Fruit fly (Drosophila melanogaster) whole organism, embryonic: ENCODE measurements around the gene DEF8.

Source experiments
- Blimp-1 ChIP-seq: fragments of 200-800 bp; sonication (Bioruptor generic); optimal IDR thresholded peaks from 3 replicates; lab custom pipeline; 2018; ENCODE audit warnings: missing biosample characterization, missing genetic modification characterization, mild to moderate bottlenecking, moderate library complexity, missing genetic modification reagents
- BtbVII ChIP-seq: fragments of 200-800 bp; sonication (Bioruptor generic); optimal IDR thresholded peaks from 3 replicates; lab custom pipeline; 2017; ENCODE audit warnings: missing biosample characterization, mild to moderate bottlenecking, missing genetic modification characterization
- CG10654 ChIP-seq: fragments of 200-800 bp; sonication (Bioruptor generic); optimal IDR thresholded peaks from 2 replicates; lab custom pipeline; 2016; ENCODE audit warnings: missing biosample characterization, missing genetic modification characterization
- CG12744 ChIP-seq: fragments of 200-800 bp; sonication (Bioruptor generic); optimal IDR thresholded peaks from 2 replicates; lab custom pipeline; 2016; ENCODE audit warnings: missing biosample characterization, missing genetic modification characterization
- CG12769 ChIP-seq: fragments of 200-800 bp; sonication (Bioruptor generic); optimal IDR thresholded peaks from 2 replicates; lab custom pipeline; 2019; ENCODE audit warnings: missing biosample characterization, mild to moderate bottlenecking, missing genetic modification characterization, moderate library complexity
- CG14441 ChIP-seq: fragments of 200-800 bp; sonication (Bioruptor generic); IDR thresholded peaks from 2 replicates; pipeline ENCODE4 v1.3.6; 2022; ENCODE audit warnings: missing biosample characterization, missing genetic modification characterization
- CG1602 ChIP-seq: fragments of 200-800 bp; sonication (Bioruptor generic); optimal IDR thresholded peaks from 3 replicates; lab custom pipeline; 2016; ENCODE audit warnings: missing biosample characterization, missing genetic modification characterization
- CG16779 ChIP-seq: fragments of 200-800 bp; sonication (Bioruptor generic); IDR thresholded peaks from 2 replicates; pipeline ENCODE4 v1.3.6; 2022; ENCODE audit warnings: missing biosample characterization, missing genetic modification characterization
- CG16863 ChIP-seq: fragments of 200-800 bp; sonication (Bioruptor generic); optimal IDR thresholded peaks from 3 replicates; lab custom pipeline; 2016; ENCODE audit warnings: missing biosample characterization, missing genetic modification characterization
- CG17359 ChIP-seq: fragments of 200-800 bp; sonication (Bioruptor generic); optimal IDR thresholded peaks from 3 replicates; lab custom pipeline; 2018; ENCODE audit warnings: missing biosample characterization, mild to moderate bottlenecking, missing genetic modification characterization, moderate library complexity
- CG18476 ChIP-seq: fragments of 200-800 bp; sonication (Bioruptor generic); optimal IDR thresholded peaks from 2 replicates; lab custom pipeline; 2016; ENCODE audit warnings: missing biosample characterization, mild to moderate bottlenecking, missing genetic modification characterization
- CG3838 ChIP-seq: fragments of 200-800 bp; sonication (Bioruptor generic); optimal IDR thresholded peaks from 3 replicates; lab custom pipeline; 2016; ENCODE audit warnings: missing biosample characterization, missing genetic modification characterization
- CG43689 ChIP-seq: fragments of 200-800 bp; sonication (Bioruptor generic); IDR thresholded peaks from 2 replicates; pipeline ENCODE4 v1.3.6; 2022; ENCODE audit warnings: missing biosample characterization, missing genetic modification characterization
- CG7928 ChIP-seq: fragments of 200-800 bp; sonication (Bioruptor generic); optimal IDR thresholded peaks from 2 replicates; lab custom pipeline; 2017; ENCODE audit warnings: missing biosample characterization, mild to moderate bottlenecking, missing genetic modification characterization
- CG8089 ChIP-seq: fragments of 200-800 bp; sonication (Bioruptor generic); optimal IDR thresholded peaks from 3 replicates; lab custom pipeline; 2016; ENCODE audit warnings: missing biosample characterization, missing genetic modification characterization
- CG9876 ChIP-seq: fragments of 200-800 bp; sonication (Bioruptor generic); optimal IDR thresholded peaks from 2 replicates; lab custom pipeline; 2016; ENCODE audit warnings: missing biosample characterization, missing genetic modification characterization
- D19A ChIP-seq: fragments of 200-800 bp; optimal IDR thresholded peaks from 3 replicates; lab custom pipeline; 2019; ENCODE audit warnings: missing biosample characterization, mild to moderate bottlenecking, missing genetic modification characterization, moderate library complexity
- Deaf1 ChIP-seq: fragments of 200-800 bp; optimal IDR thresholded peaks from 3 replicates; lab custom pipeline; 2019; ENCODE audit warnings: missing biosample characterization, mild to moderate bottlenecking, missing genetic modification characterization, moderate library complexity
- Doc3 ChIP-seq: fragments of 200-800 bp; sonication (Bioruptor generic); IDR thresholded peaks from 3 replicates; pipeline ENCODE4 v1.3.6; 2022; ENCODE audit warnings: missing biosample characterization, missing genetic modification characterization; ENCODE audit not compliant: partially characterized antibody
- Dp ChIP-seq: fragments of 200-800 bp; sonication (Bioruptor generic); optimal IDR thresholded peaks from 2 replicates; lab custom pipeline; 2018; ENCODE audit warnings: missing biosample characterization, mild to moderate bottlenecking, missing genetic modification characterization, moderate library complexity
- Drgx ChIP-seq: fragments of 200-800 bp; sonication (Bioruptor generic); IDR thresholded peaks from 2 replicates; pipeline ENCODE4 v1.3.6; 2022; ENCODE audit warnings: missing biosample characterization, missing genetic modification characterization
- Ets97D ChIP-seq: fragments of 200-800 bp; sonication (Bioruptor generic); optimal IDR thresholded peaks from 3 replicates; lab custom pipeline; 2016; ENCODE audit warnings: missing biosample characterization, missing genetic modification characterization
- Fer3 ChIP-seq: fragments of 200-800 bp; sonication (Bioruptor generic); optimal IDR thresholded peaks from 2 replicates; lab custom pipeline; 2018; ENCODE audit warnings: missing biosample characterization, mild to moderate bottlenecking, missing genetic modification characterization, moderate library complexity
- Six4 ChIP-seq: fragments of 200-800 bp; sonication (Bioruptor generic); optimal IDR thresholded peaks from 2 replicates; lab custom pipeline; 2016; ENCODE audit warnings: missing biosample characterization, missing genetic modification characterization
- Sox102F ChIP-seq: fragments of 200-800 bp; sonication (Bioruptor generic); optimal IDR thresholded peaks from 2 replicates; lab custom pipeline; 2018; ENCODE audit warnings: missing biosample characterization, mild to moderate bottlenecking, missing genetic modification characterization, moderate library complexity
- Usf ChIP-seq: fragments of 200-800 bp; sonication (Bioruptor generic); optimal IDR thresholded peaks from 2 replicates; lab custom pipeline; 2017; ENCODE audit warnings: missing genotype, missing biosample characterization, missing genetic modification characterization
- bigmax ChIP-seq: fragments of 200-800 bp; sonication (Bioruptor generic); optimal IDR thresholded peaks from 2 replicates; lab custom pipeline; 2018; ENCODE audit warnings: missing biosample characterization, mild to moderate bottlenecking, missing genetic modification characterization
- disco-r ChIP-seq: fragments of 200-800 bp; sonication (Bioruptor generic); optimal IDR thresholded peaks from 2 replicates; lab custom pipeline; 2016; ENCODE audit warnings: missing biosample characterization, missing genetic modification characterization
- emc ChIP-seq: fragments of 200-800 bp; sonication (Bioruptor generic); optimal IDR thresholded peaks from 2 replicates; lab custom pipeline; 2016; ENCODE audit warnings: missing biosample characterization, missing genetic modification characterization
- eyg ChIP-seq: fragments of 200-800 bp; sonication (Bioruptor generic); optimal IDR thresholded peaks from 3 replicates; lab custom pipeline; 2016; ENCODE audit warnings: missing biosample characterization, missing genetic modification characterization
- fd64A ChIP-seq: fragments of 200-800 bp; sonication (Bioruptor generic); optimal IDR thresholded peaks from 3 replicates; lab custom pipeline; 2018; ENCODE audit warnings: missing biosample characterization, mild to moderate bottlenecking, missing genetic modification characterization
- fru ChIP-seq: fragments of >200 bp; optimal IDR thresholded peaks from 2 replicates; lab custom pipeline; 2017
- ftz-f1 ChIP-seq: fragments of 200-800 bp; sonication (Bioruptor generic); optimal IDR thresholded peaks from 2 replicates; lab custom pipeline; 2016; ENCODE audit warnings: missing biosample characterization, missing genetic modification characterization
- fu2 ChIP-seq: fragments of 200-800 bp; sonication (Bioruptor generic); optimal IDR thresholded peaks from 2 replicates; lab custom pipeline; 2016; ENCODE audit warnings: missing biosample characterization, missing genetic modification characterization
- inv ChIP-seq: fragments of 200-800 bp; sonication (Bioruptor generic); IDR thresholded peaks from 2 replicates; pipeline ENCODE4 v1.3.6; 2022; ENCODE audit warnings: missing biosample characterization, missing genetic modification characterization; ENCODE audit not compliant: partially characterized antibody
- jing ChIP-seq: fragments of 200-800 bp; sonication (Bioruptor generic); optimal IDR thresholded peaks from 2 replicates; lab custom pipeline; 2018; ENCODE audit warnings: missing biosample characterization, mild to moderate bottlenecking, missing genetic modification characterization
- maf-S ChIP-seq: fragments of 200-800 bp; sonication (Bioruptor generic); optimal IDR thresholded peaks from 2 replicates; lab custom pipeline; 2016; ENCODE audit warnings: missing biosample characterization, missing genetic modification characterization
- nau ChIP-seq: fragments of 200-800 bp; sonication (Bioruptor generic); optimal IDR thresholded peaks from 3 replicates; lab custom pipeline; 2017; ENCODE audit warnings: missing biosample characterization, mild to moderate bottlenecking, missing genetic modification characterization, missing genetic modification reagents
- nom ChIP-seq: fragments of 200-800 bp; sonication (Bioruptor generic); optimal IDR thresholded peaks from 2 replicates; lab custom pipeline; 2017; ENCODE audit warnings: missing biosample characterization, missing genetic modification characterization, mild to moderate bottlenecking, moderate library complexity, missing genetic modification reagents
- onecut ChIP-seq: fragments of 200-800 bp; sonication (Bioruptor generic); IDR thresholded peaks from 2 replicates; pipeline ENCODE4 v1.3.6; 2022; ENCODE audit warnings: missing biosample characterization, missing genetic modification characterization
- p53 ChIP-seq: fragments of 200-800 bp; sonication (Bioruptor generic); optimal IDR thresholded peaks from 2 replicates; lab custom pipeline; 2016; ENCODE audit warnings: missing biosample characterization, missing genetic modification characterization
- sc ChIP-seq, 3 experiments: fragments of >200 bp in 2 of 3; fragments of 200-800 bp in 1 of 3; sonication (Bioruptor generic) in 1 of 3; optimal IDR thresholded peaks; 2 replicates in 2 of 3; 3 replicates in 1 of 3; lab custom pipeline; 2017; ENCODE audit warnings: mild to moderate bottlenecking in 1 of 3, missing biosample characterization in 1 of 3, missing genetic modification characterization in 1 of 3, missing genetic modification reagents in 1 of 3
- sd ChIP-seq: fragments of 200-800 bp; sonication (Bioruptor generic); optimal IDR thresholded peaks from 3 replicates; lab custom pipeline; 2018; ENCODE audit warnings: missing biosample characterization, mild to moderate bottlenecking, missing genetic modification characterization, moderate library complexity
- sqz ChIP-seq: fragments of 200-800 bp; sonication (Bioruptor generic); optimal IDR thresholded peaks from 3 replicates; lab custom pipeline; 2018; ENCODE audit warnings: missing biosample characterization, mild to moderate bottlenecking, missing genetic modification characterization
- tll ChIP-seq, 2 experiments: fragments of 200-800 bp in 1 of 2; fragments of >200 bp in 1 of 2; sonication (Bioruptor generic) in 1 of 2; optimal IDR thresholded peaks; 2 replicates each; lab custom pipeline; 2017 to 2019; ENCODE audit warnings: missing biosample characterization in 2 of 2, missing genetic modification characterization in 2 of 2, mild to moderate bottlenecking in 1 of 2, moderate library complexity in 1 of 2
- ttk ChIP-seq: fragments of 200-800 bp; sonication (Bioruptor generic); IDR thresholded peaks from 2 replicates; pipeline ENCODE4 v2.1.2; 2022; ENCODE audit warnings: missing biosample characterization, missing genetic modification characterization
- twi ChIP-seq: fragments of 200-800 bp; optimal IDR thresholded peaks from 2 replicates; lab custom pipeline; 2019; ENCODE audit warnings: missing biosample characterization, mild to moderate bottlenecking, missing genetic modification characterization, moderate library complexity
- unc-4 ChIP-seq: fragments of 200-800 bp; sonication (Bioruptor generic); IDR thresholded peaks from 2 replicates; pipeline ENCODE4 v1.3.6; 2022; ENCODE audit warnings: missing biosample characterization, missing genetic modification characterization; ENCODE audit not compliant: partially characterized antibody
- usp ChIP-seq: fragments of >200 bp; optimal IDR thresholded peaks from 2 replicates; lab custom pipeline; 2017; ENCODE audit warnings: missing biosample characterization, missing genetic modification characterization
- zen ChIP-seq: fragments of 200-800 bp; sonication (Bioruptor generic); optimal IDR thresholded peaks from 3 replicates; lab custom pipeline; 2018; ENCODE audit warnings: missing biosample characterization, mild to moderate bottlenecking, missing genetic modification characterization, moderate library complexity

DEF8 gene

DNA sequence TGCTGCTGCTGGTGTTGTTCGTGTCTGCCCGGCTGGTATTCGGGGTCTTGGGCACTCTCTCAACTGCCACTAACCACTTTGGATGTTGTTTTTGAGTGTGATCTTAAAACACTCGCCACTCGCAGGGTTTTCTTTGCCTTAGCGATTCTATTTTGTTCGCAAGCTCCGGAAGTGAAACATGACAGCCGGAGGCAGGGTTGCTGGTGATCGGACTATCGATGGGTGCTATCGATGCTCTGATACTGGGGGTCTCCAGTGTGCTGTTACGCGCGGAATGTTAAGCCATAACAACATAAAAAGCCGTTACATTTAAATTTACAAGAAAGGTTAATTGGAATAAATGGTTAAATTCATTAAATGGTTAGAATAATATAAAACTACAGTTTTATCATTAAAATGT, 7.0 kb upstream of the DEF8 start, which contains the start of gene yps (continued):
- TF ChIP-seq fd64A (GFP tag; lab: Kevin White, UChicago) (peak; percentile 97), CG7928 (GFP tag; lab: Kevin White, UChicago) (peak; percentile 78), twi (peak; percentile 80), maf-S (GFP tag; lab: Kevin White, UChicago) (peak; percentile 93), CG17359 (tag; lab: Kevin White, UChicago) (peak; percentile 93), inv (peak; percentile 68), CG12769 (tag; lab: Kevin White, UChicago) (peak; percentile 93), Usf (peak; percentile 80), CG14441 (GFP tag; lab: Robert Waterston, UW) (peak; percentile 84), onecut (GFP tag; lab: Robert Waterston, UW) (peak; percentile 95), CG43689 (GFP tag; lab: Robert Waterston, UW) (peak; percentile 83), D19A (tag; lab: Kevin White, UChicago) (peak; percentile 66), Dp (GFP tag; lab: Kevin White, UChicago) (peak; percentile 66), CG1602 (GFP tag; lab: Kevin White, UChicago) (peak; percentile 61), sc (optimal IDR thresholded peaks at IDR 0.05; lab: Kevin White, UChicago) (no peak), sc (GFP tag; optimal IDR thresholded peaks at IDR 0.05; lab: Kevin White, UChicago) (peak; percentile 90), Ets97D (GFP tag; lab: Kevin White, UChicago) (peak; percentile 100), CG3838 (GFP tag; lab: Kevin White, UChicago) (peak; percentile 91), Blimp-1 (GFP tag; lab: Kevin White, UChicago) (no peak), Deaf1 (peak; percentile 69), CG16863 (peak; percentile 84), sd (tag; lab: Kevin White, UChicago) (peak; percentile 77), unc-4 (GFP tag; lab: Robert Waterston, UW) (peak; percentile 74), disco-r (GFP tag; lab: Kevin White, UChicago) (peak; percentile 95), BtbVII (GFP tag; lab: Kevin White, UChicago) (peak; percentile 96), usp (no peak), Drgx (GFP tag; lab: Robert Waterston, UW) (peak; percentile 71), CG8089 (GFP tag; lab: Kevin White, UChicago) (peak; percentile 94), CG10654 (peak; percentile 92), sqz (GFP tag; lab: Kevin White, UChicago) (peak; percentile 91), zen (tag; lab: Kevin White, UChicago) (peak; percentile 77), p53 (GFP tag; lab: Kevin White, UChicago) (peak; percentile 95), fu2 (GFP tag; lab: Kevin White, UChicago) (peak; percentile 83), emc (GFP tag; lab: Kevin White, UChicago) (peak; percentile 86), bigmax (peak; percentile 90), jing (GFP tag; lab: Kevin White, UChicago) (no peak), ttk (GFP tag; lab: Robert Waterston, UW) (peak; percentile 80), CG9876 (peak; percentile 92), Doc3 (peak; percentile 59; the same call in 1 of the 3 replicates), Six4 (GFP tag; lab: Kevin White, UChicago) (peak; percentile 90), Sox102F (peak; percentile 72), tll (GFP tag; optimal IDR thresholded peaks at IDR 0.05; lab: Kevin White, UChicago) (peak in 1 of 2 experiments; percentile 62), fru (lab: Kevin White, UChicago) (no peak), ftz-f1 (GFP tag; lab: Kevin White, UChicago) (peak; percentile 80), eyg (peak; percentile 96), nom (GFP tag; lab: Kevin White, UChicago) (peak; percentile 93), CG16779 (GFP tag; lab: Robert Waterston, UW) (peak; percentile 85), nau (GFP tag; lab: Kevin White, UChicago) (no peak), CG18476 (GFP tag; lab: Kevin White, UChicago) (peak; percentile 75), CG12744 (GFP tag; lab: Kevin White, UChicago) (peak; percentile 89), Fer3 (peak; percentile 95)
